Worm (Caenorhabditis elegans) whole organism, late embryonic: Measurements from ENCODE around the gene sax-3.

ENCODE experiments used
- C38D4.7 ChIP-seq: fragments of 200-800 bp; sonication (Bioruptor generic); optimal IDR thresholded peaks from 2 replicates; lab custom pipeline; 2018; ENCODE audit warnings: mild to moderate bottlenecking, missing genetic modification characterization, moderate library complexity, missing compliant biosample characterization
- F13H6.1 ChIP-seq: sonication (generic microtip); optimal IDR thresholded peaks from 2 replicates; lab custom pipeline; 2016; ENCODE audit warnings: missing genetic modification characterization, missing compliant biosample characterization
- K09A11.1 ChIP-seq: sonication (generic microtip); optimal IDR thresholded peaks from 2 replicates; lab custom pipeline; 2017; ENCODE audit warnings: antibody characterized with exemption, mild to moderate bottlenecking, missing genetic modification characterization, missing compliant biosample characterization; ENCODE audit not compliant: insufficient read depth
- T23F11.4 ChIP-seq: fragments of 200-800 bp; sonication (Bioruptor generic); optimal IDR thresholded peaks from 2 replicates; lab custom pipeline; 2018; ENCODE audit warnings: mild to moderate bottlenecking, missing genetic modification characterization, missing compliant biosample characterization
- ahr-1 ChIP-seq: sonication (generic microtip); optimal IDR thresholded peaks from 2 replicates; lab custom pipeline; 2016; ENCODE audit warnings: missing genetic modification characterization, missing compliant biosample characterization
- ama-1 ChIP-seq: fragments of 150-350 bp; optimal IDR thresholded peaks from 2 replicates; lab custom pipeline; 2014
- ceh-14 ChIP-seq: sonication (generic microtip); optimal IDR thresholded peaks from 2 replicates; lab custom pipeline; 2016; ENCODE audit warnings: missing genotype, missing genetic modification characterization, missing compliant biosample characterization
- ceh-18 ChIP-seq: sonication (generic microtip); optimal IDR thresholded peaks from 2 replicates; lab custom pipeline; 2016; ENCODE audit warnings: missing genetic modification characterization, missing compliant biosample characterization
- ceh-19 ChIP-seq: fragments of 200-800 bp; sonication (Bioruptor generic); optimal IDR thresholded peaks from 2 replicates; lab custom pipeline; 2018; ENCODE audit warnings: mild to moderate bottlenecking, missing genetic modification characterization, missing compliant biosample characterization
- ceh-2 ChIP-seq: sonication (generic microtip); optimal IDR thresholded peaks from 2 replicates; lab custom pipeline; 2016; ENCODE audit warnings: missing genotype, missing genetic modification characterization, missing compliant biosample characterization
- ceh-24 ChIP-seq: sonication (generic microtip); optimal IDR thresholded peaks from 2 replicates; lab custom pipeline; 2016; ENCODE audit warnings: mild to moderate bottlenecking, missing genetic modification characterization, missing compliant biosample characterization
- ceh-30 ChIP-seq: fragments of 150-350 bp; optimal IDR thresholded peaks from 2 replicates; lab custom pipeline; 2014; ENCODE audit warnings: missing biosample characterization, missing genetic modification characterization
- ceh-6 ChIP-seq: fragments of 200-800 bp; sonication (Bioruptor generic); optimal IDR thresholded peaks from 2 replicates; lab custom pipeline; 2018; ENCODE audit warnings: mild to moderate bottlenecking, missing genetic modification characterization, missing compliant biosample characterization
- dmd-4 ChIP-seq: sonication (generic microtip); optimal IDR thresholded peaks from 2 replicates; lab custom pipeline; 2016; ENCODE audit warnings: borderline replicate concordance, missing genetic modification characterization, missing compliant biosample characterization
- dve-1 ChIP-seq: sonication (generic microtip); optimal IDR thresholded peaks from 2 replicates; lab custom pipeline; 2017; ENCODE audit warnings: antibody characterized with exemption, mild to moderate bottlenecking, missing genetic modification characterization, missing compliant biosample characterization
- elt-2 ChIP-seq: sonication (generic microtip); optimal IDR thresholded peaks from 2 replicates; lab custom pipeline; 2016; ENCODE audit warnings: missing genetic modification reagents, missing genetic modification characterization, missing compliant biosample characterization
- eyg-1 ChIP-seq: sonication (generic microtip); optimal IDR thresholded peaks from 2 replicates; lab custom pipeline; 2016; ENCODE audit warnings: missing genotype, missing genetic modification characterization, missing compliant biosample characterization
- fax-1 ChIP-seq: sonication (generic microtip); optimal IDR thresholded peaks from 2 replicates; lab custom pipeline; 2016; ENCODE audit warnings: missing genotype, missing genetic modification characterization, missing compliant biosample characterization
- fkh-10 ChIP-seq: fragments of 150-350 bp; optimal IDR thresholded peaks from 2 replicates; lab custom pipeline; 2014; ENCODE audit warnings: missing biosample characterization, missing genetic modification reagents, missing genetic modification characterization
- fkh-6 ChIP-seq: sonication (generic microtip); optimal IDR thresholded peaks from 2 replicates; lab custom pipeline; 2016; ENCODE audit warnings: missing genetic modification characterization, missing compliant biosample characterization
- gmeb-2 ChIP-seq: sonication (generic microtip); optimal IDR thresholded peaks from 2 replicates; lab custom pipeline; 2016; ENCODE audit warnings: missing genetic modification characterization, inconsistent platforms, missing compliant biosample characterization
- hlh-13 ChIP-seq: fragments of 200-800 bp; sonication (Bioruptor generic); optimal IDR thresholded peaks from 2 replicates; lab custom pipeline; 2018; ENCODE audit warnings: mild to moderate bottlenecking, missing genetic modification characterization, missing compliant biosample characterization
- hlh-15 ChIP-seq: sonication (generic microtip); optimal IDR thresholded peaks from 2 replicates; lab custom pipeline; 2016; ENCODE audit warnings: missing genetic modification characterization, missing compliant biosample characterization
- hlh-30 ChIP-seq: sonication (generic microtip); optimal IDR thresholded peaks from 2 replicates; lab custom pipeline; 2017; ENCODE audit warnings: antibody characterized with exemption, missing genetic modification characterization, missing compliant biosample characterization; ENCODE audit not compliant: insufficient read depth
- hlh-6 ChIP-seq: sonication (generic microtip); optimal IDR thresholded peaks from 2 replicates; lab custom pipeline; 2016; ENCODE audit warnings: missing genotype, missing genetic modification characterization, missing compliant biosample characterization
- hlh-8 ChIP-seq: sonication (generic microtip); optimal IDR thresholded peaks from 2 replicates; lab custom pipeline; 2016; ENCODE audit warnings: missing genotype, missing genetic modification characterization, missing compliant biosample characterization
- lim-6 ChIP-seq: sonication (generic microtip); optimal IDR thresholded peaks from 2 replicates; lab custom pipeline; 2016; ENCODE audit warnings: missing genetic modification characterization, missing compliant biosample characterization
- nfya-1 ChIP-seq: sonication (generic microtip); optimal IDR thresholded peaks from 2 replicates; lab custom pipeline; 2017; ENCODE audit warnings: missing genetic modification characterization, mild to moderate bottlenecking, missing compliant biosample characterization, antibody characterized with exemption, moderate library complexity
- nhr-232 ChIP-seq: sonication (generic microtip); optimal IDR thresholded peaks from 2 replicates; lab custom pipeline; 2016; ENCODE audit warnings: missing genetic modification characterization, missing compliant biosample characterization
- odd-2 ChIP-seq: sonication (generic microtip); optimal IDR thresholded peaks from 2 replicates; lab custom pipeline; 2017; ENCODE audit warnings: antibody characterized with exemption, mild to moderate bottlenecking, missing genetic modification characterization, missing compliant biosample characterization
- pag-3 ChIP-seq: sonication (generic microtip); optimal IDR thresholded peaks from 2 replicates; lab custom pipeline; 2016; ENCODE audit warnings: missing compliant biosample characterization, missing genetic modification characterization, borderline replicate concordance
- pax-1 ChIP-seq: fragments of 150-350 bp; optimal IDR thresholded peaks from 2 replicates; lab custom pipeline; 2014; ENCODE audit warnings: missing biosample characterization, missing genetic modification characterization
- pha-2 ChIP-seq: sonication (generic microtip); optimal IDR thresholded peaks from 2 replicates; lab custom pipeline; 2017; ENCODE audit warnings: mild to moderate bottlenecking, missing genetic modification characterization, missing compliant biosample characterization
- pros-1 ChIP-seq: fragments of 150-350 bp; optimal IDR thresholded peaks from 2 replicates; lab custom pipeline; 2014; ENCODE audit warnings: missing biosample characterization, missing genetic modification reagents, missing genetic modification characterization
- ref-2 ChIP-seq: sonication (generic microtip); optimal IDR thresholded peaks from 2 replicates; lab custom pipeline; 2016; ENCODE audit warnings: missing genetic modification characterization, missing compliant biosample characterization
- rnt-1 ChIP-seq: sonication (generic microtip); optimal IDR thresholded peaks from 2 replicates; lab custom pipeline; 2016; ENCODE audit warnings: missing genetic modification characterization, missing compliant biosample characterization
- sox-2 ChIP-seq: fragments of 200-800 bp; sonication (Bioruptor generic); IDR thresholded peaks from 2 replicates; pipeline ENCODE4 v1.3.6; 2022; ENCODE audit warnings: missing genetic modification reagents, missing genetic modification characterization, missing compliant biosample characterization
- syd-9 ChIP-seq: sonication (generic microtip); optimal IDR thresholded peaks from 2 replicates; lab custom pipeline; 2016; ENCODE audit warnings: mild to moderate bottlenecking, missing genetic modification characterization, moderate library complexity, missing compliant biosample characterization
- tbx-7 ChIP-seq: sonication (generic microtip); optimal IDR thresholded peaks from 2 replicates; lab custom pipeline; 2016; ENCODE audit warnings: missing genotype, missing genetic modification characterization, missing compliant biosample characterization
- ttx-3 ChIP-seq: sonication (generic microtip); optimal IDR thresholded peaks from 2 replicates; lab custom pipeline; 2016; ENCODE audit warnings: missing genetic modification reagents, missing genetic modification characterization, missing compliant biosample characterization
- unc-42 ChIP-seq: sonication (generic microtip); optimal IDR thresholded peaks from 2 replicates; lab custom pipeline; 2016; ENCODE audit warnings: missing genotype, missing genetic modification characterization, missing compliant biosample characterization
- unc-55 ChIP-seq: sonication (generic microtip); optimal IDR thresholded peaks from 2 replicates; lab custom pipeline; 2017; ENCODE audit warnings: missing biosample characterization, missing genetic modification reagents, missing genetic modification characterization
- unc-86 ChIP-seq: sonication (generic microtip); optimal IDR thresholded peaks from 2 replicates; lab custom pipeline; 2016; ENCODE audit warnings: missing genetic modification characterization, missing compliant biosample characterization
- zip-5 ChIP-seq: sonication (generic microtip); optimal IDR thresholded peaks from 2 replicates; lab custom pipeline; 2016; ENCODE audit warnings: missing genetic modification characterization, missing compliant biosample characterization

sax-3 gene

DNA sequence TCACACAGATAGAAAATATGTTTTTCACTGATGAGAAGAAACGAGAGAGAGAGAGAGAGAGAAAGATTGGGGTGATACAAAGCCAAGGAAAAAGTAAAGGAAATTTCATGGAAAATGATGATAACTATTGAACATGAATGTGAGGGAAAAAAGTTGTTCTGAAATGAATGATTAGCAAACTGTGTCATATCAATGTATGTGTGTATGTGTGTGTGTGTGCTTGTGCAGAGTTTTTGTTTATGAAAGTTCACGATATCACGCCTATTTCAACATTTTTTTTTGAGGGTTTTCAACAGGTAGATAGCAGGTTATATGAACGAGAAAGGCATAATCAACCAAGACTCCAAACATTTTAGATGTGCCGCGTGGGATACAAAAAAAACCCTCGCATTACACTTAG is 40.8 kb upstream of the sax-3 start:
- TF ChIP-seq ceh-18 (tag; lab: Kevin White, UChicago) (no peak), unc-86 (tag; lab: Kevin White, UChicago) (no peak), ceh-24 (tag; lab: Kevin White, UChicago) (no peak), fkh-10 (GFP tag; lab: Kevin White, UChicago) (no peak), hlh-30 (no peak), unc-55 (no peak), F13H6.1 (tag; lab: Kevin White, UChicago) (no peak), pag-3 (tag; lab: Kevin White, UChicago) (no peak), lim-6 (no peak), ttx-3 (tag; lab: Kevin White, UChicago) (no peak), gmeb-2 (tag; lab: Kevin White, UChicago) (no peak)

DNA sequence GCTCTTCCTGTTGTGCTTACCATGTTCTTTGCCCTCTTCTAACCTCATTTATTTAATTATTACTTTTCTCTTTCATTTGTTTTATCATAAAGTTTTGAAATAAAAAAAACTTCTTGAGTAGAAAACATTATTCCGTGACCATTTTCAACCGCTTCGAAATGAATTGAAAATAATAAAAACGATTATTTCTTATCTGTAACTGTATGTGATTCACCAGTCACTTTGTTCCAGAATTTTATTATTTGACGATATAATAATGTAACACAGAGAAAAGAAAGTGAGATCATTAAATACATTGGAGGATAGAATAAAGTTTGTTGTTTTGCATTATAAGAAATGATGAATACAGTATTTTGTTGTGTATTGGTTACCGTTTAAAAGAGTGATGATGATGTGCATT is 39.3 kb upstream of the sax-3 start:
- TF ChIP-seq fax-1 (tag; lab: Kevin White, UChicago) (no peak), T23F11.4 (no peak), ceh-2 (no peak), hlh-8 (tag; lab: Kevin White, UChicago) (no peak), hlh-15 (no peak), ceh-6 (GFP tag; lab: Kevin White, UChicago) (no peak), unc-86 (tag; lab: Kevin White, UChicago) (no peak), ceh-19 (GFP tag; lab: Kevin White, UChicago) (no peak), odd-2 (tag; lab: Kevin White, UChicago) (no peak), unc-55 (no peak), ceh-30 (tag; lab: Kevin White, UChicago) (no peak), syd-9 (tag; lab: Kevin White, UChicago) (no peak)

DNA sequence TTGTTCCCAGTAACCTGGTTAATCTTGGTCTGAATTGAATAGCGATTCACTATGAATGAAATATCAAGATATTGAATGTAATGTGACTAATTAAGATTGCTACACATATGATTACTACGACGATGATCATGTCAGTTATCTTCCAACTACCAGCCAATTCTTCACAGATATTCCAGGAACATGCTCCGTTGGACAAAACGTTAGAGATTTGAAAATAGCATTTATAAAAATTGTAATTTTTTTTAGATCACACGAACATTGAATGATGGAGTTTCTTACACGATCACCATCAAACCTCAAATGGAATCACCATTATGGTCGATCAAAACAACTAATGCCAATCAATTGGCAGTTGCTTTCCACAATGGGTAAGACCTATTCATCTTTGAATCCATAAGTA is 37.3 kb upstream of the sax-3 start:
- no peak for TF ChIP-seq dve-1 (tag; lab: Kevin White, UChicago)
- no peak for TF ChIP-seq zip-5 (tag; lab: Kevin White, UChicago)
- TF ChIP-seq ahr-1, result no peak
- TF ChIP-seq odd-2 (tag; lab: Kevin White, UChicago), result no peak
- no peak for TF ChIP-seq unc-42 (tag; lab: Kevin White, UChicago)
- no peak for TF ChIP-seq sox-2 (GFP tag; lab: Robert Waterston, UW)
- no peak for TF ChIP-seq syd-9 (tag; lab: Kevin White, UChicago)
- no peak for TF ChIP-seq hlh-6 (tag; lab: Kevin White, UChicago)
- TF ChIP-seq hlh-13 (GFP tag; lab: Kevin White, UChicago), result no peak
- no peak for TF ChIP-seq unc-86 (tag; lab: Kevin White, UChicago)

DNA sequence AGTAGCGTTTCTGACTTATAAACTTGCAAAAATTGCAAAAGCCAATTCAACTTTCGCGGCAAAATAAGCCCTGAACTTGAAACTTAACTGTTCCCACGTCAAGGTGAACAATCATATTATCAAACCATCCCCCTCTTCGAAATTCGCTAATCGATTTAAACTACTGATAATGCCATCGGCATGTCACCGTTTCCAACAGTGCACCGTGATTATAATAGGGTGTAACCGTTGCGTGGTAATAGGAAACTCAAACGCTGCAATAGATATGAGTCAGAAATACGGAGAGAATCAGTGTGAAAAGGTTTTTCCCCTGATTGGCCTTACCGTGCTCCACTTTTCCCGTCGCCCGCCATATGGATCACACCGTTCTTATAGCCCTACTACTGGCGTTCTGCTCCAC is 35.2 kb upstream of the sax-3 start:
- TF ChIP-seq ama-1 (lab: Kevin White, UChicago), result no peak
- no peak for TF ChIP-seq nhr-232 (tag; lab: Kevin White, UChicago)
- TF ChIP-seq pros-1 (tag; lab: Kevin White, UChicago), result no peak
- TF ChIP-seq hlh-6 (tag; lab: Kevin White, UChicago), result no peak
- TF ChIP-seq F13H6.1 (tag; lab: Kevin White, UChicago), result no peak
- no peak for TF ChIP-seq tbx-7 (tag; lab: Kevin White, UChicago)
- TF ChIP-seq eyg-1, result no peak
- no peak for TF ChIP-seq ref-2 (tag; lab: Kevin White, UChicago)
- no peak for TF ChIP-seq rnt-1 (tag; lab: Kevin White, UChicago)
- no peak for TF ChIP-seq lim-6

DNA sequence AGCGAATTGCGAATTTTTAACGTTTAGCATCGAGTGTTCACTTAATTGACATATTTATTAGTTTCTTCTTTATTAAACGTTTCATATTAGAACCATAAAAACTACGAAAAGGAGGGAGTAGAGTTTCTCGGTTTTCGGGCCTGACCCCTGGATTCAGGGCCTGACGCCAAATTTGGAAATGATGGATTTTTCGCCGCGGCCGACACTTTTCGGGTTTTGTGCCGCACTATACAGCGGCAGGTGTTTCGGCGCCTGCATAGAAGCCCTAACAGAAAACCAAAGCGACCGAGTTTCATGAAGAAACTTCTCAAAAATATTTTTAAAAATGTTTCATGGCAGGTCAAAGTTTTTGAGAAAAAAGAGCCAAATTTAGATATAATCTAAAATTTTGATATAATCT is 34.6 kb upstream of the sax-3 start:
- no peak for TF ChIP-seq nfya-1 (tag; lab: Kevin White, UChicago)
- no peak for TF ChIP-seq elt-2 (tag; lab: Kevin White, UChicago)
- no peak for TF ChIP-seq ceh-2
- no peak for TF ChIP-seq dmd-4
- TF ChIP-seq zip-5 (tag; lab: Kevin White, UChicago), result no peak
- TF ChIP-seq ref-2 (tag; lab: Kevin White, UChicago), result no peak
- TF ChIP-seq hlh-13 (GFP tag; lab: Kevin White, UChicago), result no peak
- no peak for TF ChIP-seq pax-1
- TF ChIP-seq hlh-6 (tag; lab: Kevin White, UChicago), result no peak
- no peak for TF ChIP-seq sox-2 (GFP tag; lab: Robert Waterston, UW)
- TF ChIP-seq K09A11.1 (tag; lab: Kevin White, UChicago), result no peak
- no peak for TF ChIP-seq ceh-24 (tag; lab: Kevin White, UChicago)
- TF ChIP-seq fkh-6 (tag; lab: Kevin White, UChicago), result no peak
- TF ChIP-seq fkh-10 (GFP tag; lab: Kevin White, UChicago), result no peak
- TF ChIP-seq hlh-30, result no peak
- TF ChIP-seq C38D4.7 (GFP tag; lab: Kevin White, UChicago), result no peak
- TF ChIP-seq syd-9 (tag; lab: Kevin White, UChicago), result no peak
- TF ChIP-seq pha-2, result no peak
- TF ChIP-seq ceh-14 (tag; lab: Kevin White, UChicago), result no peak
- no peak for TF ChIP-seq ceh-6 (GFP tag; lab: Kevin White, UChicago)
